Worm (Caenorhabditis elegans) whole organism, L3 larva: ENCODE data around the gene ccch-1.

ENCODE experiments used
- tbx-2 ChIP-seq: sonication (generic microtip); optimal IDR thresholded peaks from 2 replicates; lab custom pipeline; 2016; ENCODE audit warnings: mild to moderate bottlenecking, missing genetic modification characterization, missing compliant biosample characterization
- unc-39 ChIP-seq: sonication (generic microtip); optimal IDR thresholded peaks from 4 replicates; lab custom pipeline; 2017; ENCODE audit warnings: missing biosample characterization, missing genetic modification characterization
- ztf-11 ChIP-seq: fragments of 150-350 bp; optimal IDR thresholded peaks from 2 replicates; lab custom pipeline; 2014; ENCODE audit warnings: missing biosample characterization, missing genetic modification characterization

DNA sequence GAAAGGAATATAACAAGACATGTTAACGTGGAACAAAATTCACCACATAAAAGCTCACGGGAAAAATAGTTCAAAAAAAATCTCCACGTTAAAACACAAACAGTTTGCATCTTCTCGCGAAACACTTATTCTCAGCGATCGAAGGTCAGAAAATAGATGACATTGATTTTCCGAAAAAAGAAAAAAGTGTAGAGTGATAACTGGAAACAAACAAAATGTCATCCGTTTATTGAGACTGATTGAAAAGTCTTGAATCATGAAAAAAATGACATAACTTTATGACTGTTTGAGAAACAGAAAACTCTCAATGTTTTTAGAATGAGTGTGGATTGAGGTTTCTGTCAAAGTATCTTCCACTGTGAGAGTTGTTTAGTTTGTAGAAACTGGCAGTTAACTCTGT lies 9.8 kb upstream of the ccch-1 start, which contains the start of gene C55A6.4:
- TF ChIP-seq tbx-2 (tag; lab: Kevin White, UChicago) (no peak), unc-39 (tag; lab: Kevin White, UChicago) (no peak), ztf-11 (tag; lab: Kevin White, UChicago) (no peak)
